Fruit fly (Drosophila melanogaster) whole organism, prepupa: ENCODE data around the gene raw.
A peak's percentile ranks its signal among the peaks of the same experiment; 100 is the strongest.

Experiments used
- CG10631 ChIP-seq: fragments of 200-800 bp; sonication (Bioruptor generic); optimal IDR thresholded peaks from 2 replicates; lab custom pipeline; 2016; ENCODE audit warnings: missing biosample characterization, missing genetic modification characterization
- CG10669 ChIP-seq: fragments of 200-800 bp; sonication (Bioruptor generic); optimal IDR thresholded peaks from 3 replicates; lab custom pipeline; 2018; ENCODE audit warnings: missing biosample characterization, mild to moderate bottlenecking, missing genetic modification characterization, moderate library complexity
- CG11294 ChIP-seq: fragments of 200-800 bp; sonication (Bioruptor generic); IDR thresholded peaks from 2 replicates; pipeline ENCODE4 v1.3.6; 2022; ENCODE audit warnings: missing biosample characterization, missing genetic modification characterization
- CG11762 ChIP-seq: fragments of 200-800 bp; sonication (Bioruptor generic); optimal IDR thresholded peaks from 3 replicates; lab custom pipeline; 2016; ENCODE audit warnings: missing biosample characterization, missing genetic modification characterization; ENCODE audit not compliant: insufficient read depth
- CG11902 ChIP-seq: fragments of 200-800 bp; sonication (Bioruptor generic); optimal IDR thresholded peaks from 3 replicates; lab custom pipeline; 2016; ENCODE audit warnings: missing biosample characterization, missing genetic modification characterization
- CG15336 ChIP-seq: fragments of 200-800 bp; sonication (Bioruptor generic); IDR thresholded peaks from 2 replicates; pipeline ENCODE4 v1.3.6; 2022; ENCODE audit warnings: missing biosample characterization, missing genetic modification characterization
- CG1621 ChIP-seq: fragments of 200-800 bp; sonication (Bioruptor generic); optimal IDR thresholded peaks from 3 replicates; lab custom pipeline; 2018; ENCODE audit warnings: missing biosample characterization, mild to moderate bottlenecking, missing genetic modification characterization
- CG3032 ChIP-seq: fragments of 200-800 bp; optimal IDR thresholded peaks from 2 replicates; lab custom pipeline; 2019; ENCODE audit warnings: missing biosample characterization, mild to moderate bottlenecking, missing genetic modification characterization, moderate library complexity
- CG32006 ChIP-seq: fragments of 200-800 bp; sonication (Bioruptor generic); optimal IDR thresholded peaks from 3 replicates; lab custom pipeline; 2017; ENCODE audit warnings: missing biosample characterization, mild to moderate bottlenecking, missing genetic modification characterization
- CG34406 ChIP-seq: fragments of 200-800 bp; sonication (Bioruptor generic); optimal IDR thresholded peaks from 3 replicates; lab custom pipeline; 2016; ENCODE audit warnings: missing biosample characterization, missing genetic modification characterization
- CG3919 ChIP-seq: fragments of 200-800 bp; sonication (Bioruptor generic); optimal IDR thresholded peaks from 3 replicates; lab custom pipeline; 2016; ENCODE audit warnings: missing biosample characterization, missing genetic modification characterization
- CG4318 ChIP-seq: fragments of 200-800 bp; sonication (Bioruptor generic); optimal IDR thresholded peaks from 3 replicates; lab custom pipeline; 2017; ENCODE audit warnings: missing biosample characterization, mild to moderate bottlenecking, missing genetic modification characterization
- CG6854 ChIP-seq: fragments of 200-800 bp; sonication (Bioruptor generic); optimal IDR thresholded peaks from 2 replicates; lab custom pipeline; 2017; ENCODE audit warnings: missing biosample characterization, mild to moderate bottlenecking, missing genetic modification characterization
- CG8319 ChIP-seq: fragments of 200-800 bp; sonication (Bioruptor generic); optimal IDR thresholded peaks from 3 replicates; lab custom pipeline; 2016; ENCODE audit warnings: missing biosample characterization, missing genetic modification characterization
- Eip78C ChIP-seq: fragments of 200-800 bp; sonication (Bioruptor generic); peaks from one replicate; lab custom pipeline; 2016; ENCODE audit warnings: missing biosample characterization, missing genetic modification characterization
- Eip93F ChIP-seq: fragments of 200-800 bp; sonication (Bioruptor generic); optimal IDR thresholded peaks from 2 replicates; lab custom pipeline; 2016; ENCODE audit warnings: missing biosample characterization, mild to moderate bottlenecking, missing genetic modification characterization
- Ets21C ChIP-seq: fragments of 200-800 bp; sonication (Bioruptor generic); optimal IDR thresholded peaks from 3 replicates; lab custom pipeline; 2016; ENCODE audit warnings: missing biosample characterization, missing genetic modification characterization
- Ets96B ChIP-seq: fragments of 200-800 bp; optimal IDR thresholded peaks from 2 replicates; lab custom pipeline; 2019; ENCODE audit warnings: missing biosample characterization, mild to moderate bottlenecking, missing genetic modification characterization, moderate library complexity
- Gug ChIP-seq: fragments of 200-800 bp; sonication (Bioruptor generic); IDR thresholded peaks from 2 replicates; pipeline ENCODE4 v1.3.6; 2022; ENCODE audit warnings: missing biosample characterization, missing genetic modification characterization
- Hr39 ChIP-seq: fragments of 200-800 bp; sonication (Bioruptor generic); optimal IDR thresholded peaks from 2 replicates; lab custom pipeline; 2016; ENCODE audit warnings: missing biosample characterization, missing genetic modification characterization
- OdsH ChIP-seq: fragments of 200-800 bp; sonication (Bioruptor generic); optimal IDR thresholded peaks from 3 replicates; lab custom pipeline; 2016; ENCODE audit warnings: missing biosample characterization, missing genetic modification characterization
- Smox ChIP-seq: fragments of 200-800 bp; sonication (Bioruptor generic); optimal IDR thresholded peaks from 3 replicates; lab custom pipeline; 2016; ENCODE audit warnings: missing biosample characterization, missing genetic modification characterization
- Sox15 ChIP-seq: fragments of 200-800 bp; sonication (Bioruptor generic); optimal IDR thresholded peaks from 3 replicates; lab custom pipeline; 2016; ENCODE audit warnings: missing biosample characterization, missing genetic modification characterization
- achi ChIP-seq: fragments of 200-800 bp; sonication (Bioruptor generic); optimal IDR thresholded peaks from 3 replicates; lab custom pipeline; 2016; ENCODE audit warnings: missing biosample characterization, missing genetic modification characterization
- acj6 ChIP-seq: fragments of 200-800 bp; sonication (Bioruptor generic); optimal IDR thresholded peaks from 3 replicates; lab custom pipeline; 2016; ENCODE audit warnings: missing biosample characterization, missing genetic modification characterization
- cyc ChIP-seq: fragments of 200-800 bp; sonication (Bioruptor generic); optimal IDR thresholded peaks from 3 replicates; lab custom pipeline; 2016; ENCODE audit warnings: missing biosample characterization, missing genetic modification characterization
- fd59A ChIP-seq: fragments of 200-800 bp; sonication (Bioruptor generic); optimal IDR thresholded peaks from 2 replicates; lab custom pipeline; 2017; ENCODE audit warnings: missing biosample characterization, mild to moderate bottlenecking, missing genetic modification characterization, missing genetic modification reagents
- fd85E ChIP-seq: fragments of 200-800 bp; sonication (Bioruptor generic); optimal IDR thresholded peaks from 3 replicates; lab custom pipeline; 2016; ENCODE audit warnings: missing biosample characterization, missing genetic modification characterization
- fkh ChIP-seq: fragments of 200-800 bp; sonication (Bioruptor generic); optimal IDR thresholded peaks from 3 replicates; lab custom pipeline; 2017; ENCODE audit warnings: missing biosample characterization, mild to moderate bottlenecking, missing genetic modification characterization, moderate library complexity
- net ChIP-seq: fragments of 200-800 bp; sonication (Bioruptor generic); optimal IDR thresholded peaks from 3 replicates; lab custom pipeline; 2016; ENCODE audit warnings: missing biosample characterization, missing genetic modification characterization
- pdm3 ChIP-seq: fragments of 200-800 bp; sonication (Bioruptor generic); optimal IDR thresholded peaks from 3 replicates; lab custom pipeline; 2016; ENCODE audit warnings: missing biosample characterization, missing genetic modification characterization
- salr ChIP-seq, 2 experiments: fragments of 200-800 bp; sonication (Bioruptor generic); optimal IDR thresholded peaks; 3 replicates each; lab custom pipeline; 2016 to 2018; ENCODE audit warnings: missing biosample characterization in 2 of 2, missing genetic modification characterization in 2 of 2, mild to moderate bottlenecking in 1 of 2
- spab ChIP-seq: fragments of 200-800 bp; sonication (Bioruptor generic); optimal IDR thresholded peaks from 2 replicates; lab custom pipeline; 2017; ENCODE audit warnings: missing biosample characterization, mild to moderate bottlenecking, missing genetic modification characterization, missing genetic modification reagents
- svp ChIP-seq: fragments of 200-800 bp; sonication (Bioruptor generic); peaks from one replicate; lab custom pipeline; 2016; ENCODE audit warnings: missing biosample characterization, missing genetic modification characterization
- topi ChIP-seq: fragments of 200-800 bp; sonication (Bioruptor generic); optimal IDR thresholded peaks from 3 replicates; lab custom pipeline; 2016; ENCODE audit warnings: missing biosample characterization, missing genetic modification characterization
- vri ChIP-seq: fragments of 200-800 bp; sonication (Bioruptor generic); optimal IDR thresholded peaks from 3 replicates; lab custom pipeline; 2016; ENCODE audit warnings: missing biosample characterization, mild to moderate bottlenecking, missing genetic modification characterization

Gene raw

dm6 chr2L:8717618-8718336, 22.7 kb downstream of the raw start (continued):
- TF ChIP-seq CG10631 (GFP tag; lab: Kevin White, UChicago) (peak; percentile 95), Eip93F (GFP tag; lab: Kevin White, UChicago) (no peak), CG34406 (GFP tag; lab: Kevin White, UChicago) (peak; percentile 92), Sox15 (peak; percentile 81), Gug (peak; percentile 69), CG1621 (tag; lab: Kevin White, UChicago) (peak; percentile 71), CG4318 (GFP tag; lab: Kevin White, UChicago) (peak; percentile 91), CG32006 (GFP tag; lab: Kevin White, UChicago) (peak; percentile 97), CG6854 (GFP tag; lab: Kevin White, UChicago) (peak; percentile 57), Ets21C (GFP tag; lab: Kevin White, UChicago) (peak; percentile 75), OdsH (GFP tag; lab: Kevin White, UChicago) (peak; percentile 94), cyc (GFP tag; lab: Kevin White, UChicago) (peak; percentile 82), acj6 (GFP tag; lab: Kevin White, UChicago) (peak; percentile 92), achi (GFP tag; lab: Kevin White, UChicago) (peak; percentile 92), svp (GFP tag; lab: Kevin White, UChicago) (peak; percentile 83), fd59A (GFP tag; lab: Kevin White, UChicago) (peak; percentile 93), Hr39 (peak; percentile 80), CG11902 (peak; percentile 81), Smox (GFP tag; lab: Kevin White, UChicago) (peak; percentile 89), spab (GFP tag; lab: Kevin White, UChicago) (peak; percentile 87), fd85E (GFP tag; lab: Kevin White, UChicago) (peak; percentile 44), salr (GFP tag; optimal IDR thresholded peaks at IDR 0.05; lab: Kevin White, UChicago) (peak; percentile 37 to 97), topi (peak; percentile 86), CG11762 (peak; percentile 83), CG3919 (GFP tag; lab: Kevin White, UChicago) (peak; percentile 91), fkh (GFP tag; lab: Kevin White, UChicago) (peak; percentile 98), pdm3 (GFP tag; lab: Kevin White, UChicago) (peak; percentile 91), CG15336 (GFP tag; lab: Robert Waterston, UW) (peak; percentile 89), CG3032 (tag; lab: Kevin White, UChicago) (peak; percentile 90), Ets96B (tag; lab: Kevin White, UChicago) (peak; percentile 91), CG11294 (GFP tag; lab: Robert Waterston, UW) (peak; percentile 77; the same call in 1 of the 2 replicates), CG8319 (peak; percentile 80)
- TF ChIP-seq, all 60 proteins: peak for 58

DNA sequence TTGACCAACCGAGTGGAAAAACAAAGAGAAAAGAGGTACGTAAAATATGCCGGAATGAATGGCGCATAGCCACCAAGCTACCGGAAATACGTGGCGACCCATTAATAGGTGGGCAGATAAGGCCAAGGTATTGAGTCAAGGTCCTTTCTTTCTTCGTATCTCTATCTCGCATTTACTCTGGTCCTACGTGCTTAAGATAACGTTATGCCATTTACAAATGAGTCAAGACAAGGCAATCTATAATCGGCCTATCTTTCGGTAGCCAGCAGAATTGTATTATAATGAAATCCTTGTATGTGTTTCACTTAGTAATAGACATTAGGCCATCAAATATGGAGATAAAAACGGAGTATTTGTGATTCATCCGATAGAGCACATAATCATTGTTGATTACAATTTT, 24.1 kb downstream of the raw start:
- TF ChIP-seq Eip78C (GFP tag; lab: Kevin White, UChicago) (peak; percentile 41), CG1621 (tag; lab: Kevin White, UChicago) (no peak), vri (GFP tag; lab: Kevin White, UChicago) (peak; percentile 71), svp (GFP tag; lab: Kevin White, UChicago) (peak; percentile 37), pdm3 (GFP tag; lab: Kevin White, UChicago) (no peak)

- TF ChIP-seq fkh (GFP tag; lab: Kevin White, UChicago) (peak; percentile 19), CG3032 (tag; lab: Kevin White, UChicago) (no peak)
Measured at dm6 chr2L:8715454-8715853, 25.0 kb downstream of the raw start.

DNA sequence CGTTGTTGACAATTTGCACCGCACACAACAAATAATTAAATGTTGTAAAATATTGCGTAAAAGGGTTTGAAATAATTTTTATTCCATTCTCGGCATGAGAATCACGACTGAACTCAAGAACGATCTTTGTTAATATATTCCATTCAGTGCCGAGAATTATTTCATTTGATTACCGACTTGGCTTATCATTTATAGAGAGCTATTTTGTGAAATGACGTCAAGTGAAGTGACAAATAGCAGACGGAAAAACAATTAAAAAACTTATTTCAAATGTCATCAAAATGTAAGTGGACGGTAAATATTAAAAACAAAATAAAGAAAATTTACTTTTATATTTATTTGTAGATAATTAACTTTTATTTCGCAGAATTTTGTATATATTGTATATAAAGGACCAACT, 25.9 kb downstream of the raw start:
- no peak for TF ChIP-seq acj6 (GFP tag; lab: Kevin White, UChicago)
- TF ChIP-seq CG10669 = no peak
- no peak for TF ChIP-seq net (GFP tag; lab: Kevin White, UChicago)
- TF ChIP-seq Ets21C (GFP tag; lab: Kevin White, UChicago) = no peak
- peak; percentile 59 for TF ChIP-seq svp (GFP tag; lab: Kevin White, UChicago)
- TF ChIP-seq Ets96B (tag; lab: Kevin White, UChicago) = no peak
